Fruit fly (Drosophila melanogaster) whole organism: Measurements from ENCODE around the gene CG15247.

Experiments
- CG8478 ChIP-seq: fragments of >200 bp; optimal IDR thresholded peaks from 2 replicates; lab custom pipeline; 2018; ENCODE audit warnings: inconsistent platforms
- Dll ChIP-seq: fragments of >200 bp; optimal IDR thresholded peaks from 2 replicates; lab custom pipeline; 2017
- EcR ChIP-seq, 2 experiments: fragments of >200 bp; optimal IDR thresholded peaks; 2 replicates each; lab custom pipeline; 2017; ENCODE audit warnings: missing biosample characterization in 2 of 2, missing genetic modification characterization in 2 of 2, missing genetic modification reagents in 2 of 2
- psq ChIP-seq: fragments of >200 bp; optimal IDR thresholded peaks from 2 replicates; lab custom pipeline; 2017
- usp ChIP-seq: fragments of >200 bp; optimal IDR thresholded peaks from 2 replicates; lab custom pipeline; 2017; ENCODE audit warnings: missing biosample characterization, missing genetic modification characterization, mixed read lengths

DNA sequence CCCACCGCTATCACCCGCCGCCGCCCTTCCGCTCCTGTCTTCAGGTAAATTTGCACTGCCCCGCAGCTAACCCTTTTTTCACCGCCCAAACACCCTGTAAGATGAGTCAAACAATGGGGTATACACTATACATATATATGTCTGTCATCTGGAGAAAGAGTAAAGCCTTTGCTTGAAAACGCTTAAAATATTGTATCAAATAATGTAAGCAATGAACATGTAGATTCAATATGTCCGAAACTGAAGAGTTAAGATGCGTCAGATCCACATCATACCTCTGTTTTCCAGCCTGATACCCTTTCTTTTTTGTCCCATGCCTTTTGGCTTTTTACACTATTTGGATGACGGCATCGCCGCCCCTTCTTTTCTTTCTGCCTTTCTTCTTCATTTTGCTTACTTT, 16.4 kb upstream of the CG15247 start:
- TF ChIP-seq EcR (GFP tag; optimal IDR thresholded peaks at IDR 0.05; lab: Kevin White, UChicago) (no peak), usp (GFP tag; lab: Kevin White, UChicago) (no peak), psq (lab: Kevin White, UChicago) (no peak), CG8478 (lab: Kevin White, UChicago) (no peak), Dll (lab: Kevin White, UChicago) (no peak)
